Worm (Caenorhabditis elegans): ENCODE measurements around the gene nlp-81.

ce11 chrIV:3127994-3128393 is 47.9 kb downstream of the nlp-81 start:
- TF ChIP-seq ztf-23 (GFP tag; IDR thresholded peaks at IDR 0.05) = no peak
- TF ChIP-seq flt-1 (GFP tag; IDR thresholded peaks at IDR 0.05) = no peak
- no peak for TF ChIP-seq klf-2 (GFP tag; conservative IDR thresholded peaks at IDR 0.05)
- no peak for TF ChIP-seq med-1 (GFP tag; optimal IDR thresholded peaks at IDR 0.05; ENCODE audit: insufficient read depth)
- TF ChIP-seq cog-1 (tag; optimal IDR thresholded peaks at IDR 0.05) = no peak
- no peak for TF ChIP-seq ztf-29 (GFP tag; IDR thresholded peaks at IDR 0.05)
